Fruit fly (Drosophila melanogaster): ENCODE data around the gene Pgcl.
A peak's percentile ranks its signal among the peaks of the same experiment; 100 is the strongest.

dm6 chrX:443981-444550 is 6.8 kb upstream of the Pgcl start:
- no peak for TF ChIP-seq Hr83 (GFP tag; optimal IDR thresholded peaks at IDR 0.05; ENCODE audit: poor library complexity, severe bottlenecking)
- no peak for TF ChIP-seq Dfd (GFP tag; optimal IDR thresholded peaks at IDR 0.05)
- TF ChIP-seq pan (optimal IDR thresholded peaks at IDR 0.05): no peak
- no peak for TF ChIP-seq usp (GFP tag; optimal IDR thresholded peaks at IDR 0.05)
- TF ChIP-seq Abd-B (GFP tag; optimal IDR thresholded peaks at IDR 0.05): no peak
- TF ChIP-seq dl (GFP tag; optimal IDR thresholded peaks at IDR 0.05; ENCODE audit: insufficient read depth in 1 of 2, partially characterized antibody in 2 of 2): no peak
- no peak for TF ChIP-seq CG9705 (GFP tag; optimal IDR thresholded peaks at IDR 0.05)
- TF ChIP-seq sage (GFP tag; optimal IDR thresholded peaks at IDR 0.05): peak; percentile 23
- TF ChIP-seq Hnf4 (GFP tag; optimal IDR thresholded peaks at IDR 0.05): peak; percentile 60
- TF ChIP-seq tai (GFP tag; optimal IDR thresholded peaks at IDR 0.05): peak; percentile 49
- peak; percentile 77 for TF ChIP-seq h (GFP tag; optimal IDR thresholded peaks at IDR 0.05)
- peak; percentile 37 for TF ChIP-seq psq (GFP tag; optimal IDR thresholded peaks at IDR 0.05)
- peak; percentile 64 for TF ChIP-seq rgr (GFP tag; optimal IDR thresholded peaks at IDR 0.05)
- no peak for TF ChIP-seq Dif (GFP tag; optimal IDR thresholded peaks at IDR 0.05; ENCODE audit: partially characterized antibody)

All from whole organism, wandering third instar larva.